Fruit fly (Drosophila melanogaster) whole organism, prepupa: ENCODE data around the gene CG8838.

Experiments
- CG11294 ChIP-seq: fragments of 200-800 bp; sonication (Bioruptor generic); IDR thresholded peaks from 2 replicates; pipeline ENCODE4 v1.3.6; 2022; ENCODE audit warnings: missing biosample characterization, missing genetic modification characterization
- CG11762 ChIP-seq: fragments of 200-800 bp; sonication (Bioruptor generic); optimal IDR thresholded peaks from 3 replicates; lab custom pipeline; 2016; ENCODE audit warnings: missing biosample characterization, missing genetic modification characterization; ENCODE audit not compliant: insufficient read depth
- Sox102F ChIP-seq: fragments of 200-800 bp; sonication (Bioruptor generic); optimal IDR thresholded peaks from 2 replicates; lab custom pipeline; 2016; ENCODE audit warnings: missing biosample characterization, mild to moderate bottlenecking, missing genetic modification characterization
- spab ChIP-seq: fragments of 200-800 bp; sonication (Bioruptor generic); optimal IDR thresholded peaks from 2 replicates; lab custom pipeline; 2017; ENCODE audit warnings: missing biosample characterization, mild to moderate bottlenecking, missing genetic modification characterization, missing genetic modification reagents
- ss ChIP-seq, 2 experiments: fragments of 200-800 bp; sonication (Bioruptor generic); optimal IDR thresholded peaks; 2 replicates in 1 of 2; 3 replicates in 1 of 2; lab custom pipeline; 2017 to 2018; ENCODE audit warnings: mild to moderate bottlenecking in 2 of 2, missing biosample characterization in 2 of 2, missing genetic modification characterization in 2 of 2, moderate library complexity in 1 of 2
- svp ChIP-seq: fragments of 200-800 bp; sonication (Bioruptor generic); peaks from one replicate; lab custom pipeline; 2016; ENCODE audit warnings: missing biosample characterization, missing genetic modification characterization

DNA sequence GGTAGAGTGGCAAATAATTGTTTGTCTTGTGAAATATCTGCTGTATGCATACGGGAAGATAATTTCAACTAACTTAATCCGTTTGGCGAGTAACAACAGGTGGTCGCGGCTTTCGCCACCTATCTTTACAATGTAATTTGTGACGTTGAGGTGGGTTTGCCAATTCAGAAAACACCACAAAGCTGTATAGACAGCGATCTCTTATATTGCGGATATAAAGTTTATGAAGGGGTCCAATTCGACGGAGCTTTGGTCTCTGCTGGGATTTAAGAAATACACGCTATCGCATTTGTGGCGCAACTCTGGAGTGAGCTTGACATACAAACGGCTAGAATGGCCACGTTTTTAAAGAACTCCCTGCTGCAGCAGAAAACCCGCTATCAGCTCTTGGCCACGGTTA is 29.8 kb upstream of the CG8838 start, which contains the start of gene CG33282:
- TF ChIP-seq Sox102F (GFP tag; lab: Kevin White, UChicago) (no peak), CG11294 (GFP tag; lab: Robert Waterston, UW) (no peak), svp (GFP tag; lab: Kevin White, UChicago) (peak; percentile 9), spab (GFP tag; lab: Kevin White, UChicago) (no peak), CG11762 (no peak), ss (GFP tag; optimal IDR thresholded peaks at IDR 0.05; lab: Kevin White, UChicago) (no peak)
